Worm (Caenorhabditis elegans) whole organism, late embryonic: ENCODE measurements around the gene wrn-1.

ENCODE experiments used
- C38D4.7 ChIP-seq: fragments of 200-800 bp; sonication (Bioruptor generic); optimal IDR thresholded peaks from 2 replicates; lab custom pipeline; 2018; ENCODE audit warnings: mild to moderate bottlenecking, missing genetic modification characterization, moderate library complexity, missing compliant biosample characterization
- F13H6.1 ChIP-seq: sonication (generic microtip); optimal IDR thresholded peaks from 2 replicates; lab custom pipeline; 2016; ENCODE audit warnings: missing genetic modification characterization, missing compliant biosample characterization
- K02D7.2 ChIP-seq: sonication (generic microtip); optimal IDR thresholded peaks from 2 replicates; lab custom pipeline; 2017; ENCODE audit warnings: mild to moderate bottlenecking, missing genetic modification characterization, missing compliant biosample characterization
- ahr-1 ChIP-seq: sonication (generic microtip); optimal IDR thresholded peaks from 2 replicates; lab custom pipeline; 2016; ENCODE audit warnings: missing genetic modification characterization, missing compliant biosample characterization
- ama-1 ChIP-seq: fragments of 150-350 bp; optimal IDR thresholded peaks from 2 replicates; lab custom pipeline; 2014
- ceh-19 ChIP-seq: fragments of 200-800 bp; sonication (Bioruptor generic); optimal IDR thresholded peaks from 2 replicates; lab custom pipeline; 2018; ENCODE audit warnings: mild to moderate bottlenecking, missing genetic modification characterization, missing compliant biosample characterization
- ceh-2 ChIP-seq: sonication (generic microtip); optimal IDR thresholded peaks from 2 replicates; lab custom pipeline; 2016; ENCODE audit warnings: missing genotype, missing genetic modification characterization, missing compliant biosample characterization
- ceh-30 ChIP-seq: fragments of 150-350 bp; optimal IDR thresholded peaks from 2 replicates; lab custom pipeline; 2014; ENCODE audit warnings: missing biosample characterization, missing genetic modification characterization
- ceh-31 ChIP-seq: sonication (generic microtip); optimal IDR thresholded peaks from 2 replicates; lab custom pipeline; 2016; ENCODE audit warnings: missing genetic modification characterization, missing compliant biosample characterization
- ceh-45 ChIP-seq: fragments of 200-800 bp; sonication (Bioruptor generic); IDR thresholded peaks from 2 replicates; pipeline ENCODE4 v1.3.6; 2022; ENCODE audit warnings: missing genetic modification reagents, missing genetic modification characterization, missing compliant biosample characterization
- ceh-6 ChIP-seq: fragments of 200-800 bp; sonication (Bioruptor generic); optimal IDR thresholded peaks from 2 replicates; lab custom pipeline; 2018; ENCODE audit warnings: mild to moderate bottlenecking, missing genetic modification characterization, missing compliant biosample characterization
- che-1 ChIP-seq: sonication (generic microtip); optimal IDR thresholded peaks from 2 replicates; lab custom pipeline; 2016; ENCODE audit warnings: mild to moderate bottlenecking, missing genetic modification characterization, missing compliant biosample characterization
- dmd-4 ChIP-seq: sonication (generic microtip); optimal IDR thresholded peaks from 2 replicates; lab custom pipeline; 2016; ENCODE audit warnings: borderline replicate concordance, missing genetic modification characterization, missing compliant biosample characterization
- dve-1 ChIP-seq: sonication (generic microtip); optimal IDR thresholded peaks from 2 replicates; lab custom pipeline; 2017; ENCODE audit warnings: antibody characterized with exemption, mild to moderate bottlenecking, missing genetic modification characterization, missing compliant biosample characterization
- elt-2 ChIP-seq: sonication (generic microtip); optimal IDR thresholded peaks from 2 replicates; lab custom pipeline; 2016; ENCODE audit warnings: missing genetic modification reagents, missing genetic modification characterization, missing compliant biosample characterization
- elt-4 ChIP-seq: sonication (generic microtip); optimal IDR thresholded peaks from 2 replicates; lab custom pipeline; 2016; ENCODE audit warnings: missing genetic modification characterization, missing compliant biosample characterization
- ets-4 ChIP-seq: sonication (generic microtip); optimal IDR thresholded peaks from 2 replicates; lab custom pipeline; 2016; ENCODE audit warnings: missing genetic modification characterization, missing compliant biosample characterization
- eyg-1 ChIP-seq: sonication (generic microtip); optimal IDR thresholded peaks from 2 replicates; lab custom pipeline; 2016; ENCODE audit warnings: missing genotype, missing genetic modification characterization, missing compliant biosample characterization
- fkh-10 ChIP-seq: fragments of 150-350 bp; optimal IDR thresholded peaks from 2 replicates; lab custom pipeline; 2014; ENCODE audit warnings: missing biosample characterization, missing genetic modification reagents, missing genetic modification characterization
- gmeb-2 ChIP-seq: sonication (generic microtip); optimal IDR thresholded peaks from 2 replicates; lab custom pipeline; 2016; ENCODE audit warnings: missing genetic modification characterization, inconsistent platforms, missing compliant biosample characterization
- hlh-13 ChIP-seq: fragments of 200-800 bp; sonication (Bioruptor generic); optimal IDR thresholded peaks from 2 replicates; lab custom pipeline; 2018; ENCODE audit warnings: mild to moderate bottlenecking, missing genetic modification characterization, missing compliant biosample characterization
- hlh-15 ChIP-seq: sonication (generic microtip); optimal IDR thresholded peaks from 2 replicates; lab custom pipeline; 2016; ENCODE audit warnings: missing genetic modification characterization, missing compliant biosample characterization
- hlh-30 ChIP-seq: sonication (generic microtip); optimal IDR thresholded peaks from 2 replicates; lab custom pipeline; 2017; ENCODE audit warnings: antibody characterized with exemption, missing genetic modification characterization, missing compliant biosample characterization; ENCODE audit not compliant: insufficient read depth
- lin-11 ChIP-seq: fragments of 200-800 bp; sonication (Bioruptor generic); optimal IDR thresholded peaks from 2 replicates; lab custom pipeline; 2018; ENCODE audit warnings: mild to moderate bottlenecking, missing genetic modification characterization, missing compliant biosample characterization
- madf-2 ChIP-seq: sonication (generic microtip); optimal IDR thresholded peaks from 2 replicates; lab custom pipeline; 2017; ENCODE audit warnings: missing genetic modification characterization, missing compliant biosample characterization
- mec-3 ChIP-seq: sonication (generic microtip); optimal IDR thresholded peaks from 2 replicates; lab custom pipeline; 2016; ENCODE audit warnings: borderline replicate concordance, missing genetic modification characterization, missing compliant biosample characterization
- npax-4 ChIP-seq: sonication (generic microtip); optimal IDR thresholded peaks from 2 replicates; lab custom pipeline; 2016; ENCODE audit warnings: missing genetic modification characterization, missing compliant biosample characterization
- pag-3 ChIP-seq: sonication (generic microtip); optimal IDR thresholded peaks from 2 replicates; lab custom pipeline; 2016; ENCODE audit warnings: missing compliant biosample characterization, missing genetic modification characterization, borderline replicate concordance
- pat-9 ChIP-seq: fragments of 200-800 bp; sonication (Bioruptor generic); optimal IDR thresholded peaks from 2 replicates; lab custom pipeline; 2018; ENCODE audit warnings: mild to moderate bottlenecking, missing genetic modification characterization, moderate library complexity, missing compliant biosample characterization
- pha-4 ChIP-seq: fragments of 150-350 bp; optimal IDR thresholded peaks from 2 replicates; lab custom pipeline; 2018; ENCODE audit warnings: missing biosample characterization, missing genetic modification reagents, missing genetic modification characterization
- sdc-2 ChIP-seq: sonication (generic microtip); optimal IDR thresholded peaks from 2 replicates; lab custom pipeline; 2016; ENCODE audit warnings: missing genotype, missing genetic modification characterization, missing compliant biosample characterization
- ttx-3 ChIP-seq: sonication (generic microtip); optimal IDR thresholded peaks from 2 replicates; lab custom pipeline; 2016; ENCODE audit warnings: missing genetic modification reagents, missing genetic modification characterization, missing compliant biosample characterization
- unc-42 ChIP-seq: sonication (generic microtip); optimal IDR thresholded peaks from 2 replicates; lab custom pipeline; 2016; ENCODE audit warnings: missing genotype, missing genetic modification characterization, missing compliant biosample characterization
- unc-55 ChIP-seq: sonication (generic microtip); optimal IDR thresholded peaks from 2 replicates; lab custom pipeline; 2017; ENCODE audit warnings: missing biosample characterization, missing genetic modification reagents, missing genetic modification characterization
- unc-86 ChIP-seq: sonication (generic microtip); optimal IDR thresholded peaks from 2 replicates; lab custom pipeline; 2016; ENCODE audit warnings: missing genetic modification characterization, missing compliant biosample characterization
- zip-5 ChIP-seq: sonication (generic microtip); optimal IDR thresholded peaks from 2 replicates; lab custom pipeline; 2016; ENCODE audit warnings: missing genetic modification characterization, missing compliant biosample characterization
- ztf-16 ChIP-seq: sonication (generic microtip); optimal IDR thresholded peaks from 2 replicates; lab custom pipeline; 2017; ENCODE audit warnings: missing genetic modification characterization, missing compliant biosample characterization

wrn-1 gene

DNA sequence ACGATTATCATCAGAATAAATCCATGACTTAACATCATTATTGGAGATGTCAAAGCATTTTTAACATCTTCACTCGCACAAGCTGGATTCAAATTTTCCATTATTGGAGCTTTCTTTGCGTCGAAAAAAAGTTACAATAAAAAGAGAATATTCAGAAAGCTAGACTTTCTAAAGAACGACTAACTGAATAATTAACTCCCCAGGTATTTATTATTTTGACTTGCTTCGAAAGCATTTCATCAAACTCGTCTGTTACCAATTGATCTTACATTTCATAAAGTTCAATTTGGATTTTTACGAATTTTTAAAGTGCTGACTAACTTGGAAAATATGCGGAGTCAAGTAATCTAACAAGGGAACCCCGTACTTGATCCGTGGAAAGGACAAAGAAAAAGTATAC is 20.9 kb downstream of the wrn-1 start, which contains the start of gene sra-29:
sra-29 (minus strand) TSS at position 101 of the 400 bp plus-strand sequence.
- no peak for TF ChIP-seq unc-86 (tag; lab: Kevin White, UChicago)
- TF ChIP-seq pag-3 (tag; lab: Kevin White, UChicago) = no peak
- no peak for TF ChIP-seq unc-42
- TF ChIP-seq gmeb-2 (tag; lab: Kevin White, UChicago) = no peak
- TF ChIP-seq F13H6.1 = no peak
- no peak for TF ChIP-seq fkh-10 (GFP tag; lab: Kevin White, UChicago)
- no peak for TF ChIP-seq hlh-13 (GFP tag; lab: Kevin White, UChicago)
- TF ChIP-seq lin-11 (tag; lab: Kevin White, UChicago) = no peak
- TF ChIP-seq sdc-2 (tag; lab: Kevin White, UChicago) = no peak

DNA sequence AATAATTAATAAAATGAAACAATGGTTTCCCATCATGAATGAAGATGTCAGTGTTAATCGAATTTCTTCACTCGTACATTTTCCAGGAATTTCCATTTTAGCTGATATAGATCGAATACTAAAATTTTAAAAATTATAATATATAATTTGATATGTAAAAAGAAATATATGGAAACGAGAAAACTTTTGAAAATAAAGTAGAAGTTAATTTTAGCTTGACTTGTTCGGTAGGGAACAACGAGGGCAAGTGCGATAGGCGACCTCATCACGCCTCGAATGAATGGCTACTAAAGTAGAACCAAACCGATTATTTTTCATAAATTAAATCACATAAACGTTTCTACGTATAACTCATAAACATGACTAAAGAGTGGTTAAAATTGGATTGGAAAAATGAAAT is 23.6 kb downstream of the wrn-1 start, which contains the start of gene sra-31:
sra-31 (minus strand) TSS at position 101 of the 400 bp plus-strand sequence.
- TF ChIP-seq lin-11 (tag; lab: Kevin White, UChicago) (no peak), ama-1 (lab: Kevin White, UChicago) (no peak), ahr-1 (tag; lab: Kevin White, UChicago) (no peak), ets-4 (tag; lab: Kevin White, UChicago) (no peak), ceh-6 (GFP tag; lab: Kevin White, UChicago) (no peak), C38D4.7 (GFP tag; lab: Kevin White, UChicago) (no peak), dve-1 (tag; lab: Kevin White, UChicago) (no peak), ztf-16 (tag; lab: Kevin White, UChicago) (no peak), npax-4 (tag; lab: Kevin White, UChicago) (no peak), mec-3 (tag; lab: Kevin White, UChicago) (no peak), elt-4 (tag; lab: Kevin White, UChicago) (no peak)

DNA sequence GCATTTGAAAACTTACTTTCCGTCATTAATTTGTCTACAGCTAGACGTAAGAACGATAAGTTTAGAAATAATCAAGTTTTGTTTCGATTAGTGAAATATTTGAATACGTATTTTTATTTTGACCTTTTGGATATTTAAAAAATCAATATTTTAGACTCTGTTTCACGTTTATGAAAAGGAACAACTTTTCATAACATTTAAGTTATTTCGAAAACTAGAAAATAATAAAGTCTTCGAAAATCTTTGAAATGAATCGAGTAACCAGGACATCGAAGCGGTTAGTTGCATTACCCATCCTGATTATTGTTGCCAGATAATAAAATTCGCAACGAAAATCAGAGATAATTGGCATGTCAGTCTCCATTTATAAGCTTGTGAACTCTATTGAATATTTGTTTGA is 26.5 kb downstream of the wrn-1 start, which contains the start of gene C56C10.6:
C56C10.6 (minus strand) TSS at position 101 of the 400 bp plus-strand sequence.
- no peak for TF ChIP-seq npax-4 (tag; lab: Kevin White, UChicago)
- no peak for TF ChIP-seq ceh-30 (tag; lab: Kevin White, UChicago)

DNA sequence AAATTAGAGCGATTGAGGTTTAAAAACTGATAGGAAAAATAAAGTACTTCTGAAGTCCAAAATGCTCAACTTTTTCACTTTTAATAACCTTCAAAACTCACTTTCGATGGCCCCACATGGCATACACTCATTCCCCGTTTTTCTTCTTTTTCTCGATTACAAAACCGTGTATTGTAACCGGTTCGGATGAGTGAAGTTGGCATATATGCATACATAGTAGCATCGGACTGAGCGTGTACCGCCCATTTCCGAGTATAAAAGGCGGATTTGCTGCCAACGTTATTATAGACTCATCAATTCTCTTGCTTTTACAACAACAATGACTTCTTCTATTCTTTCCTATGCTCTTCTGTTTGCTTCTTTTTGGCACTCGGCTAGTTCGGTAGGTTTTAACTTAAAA is 28.0 kb downstream of the wrn-1 start, which contains the start of gene C56C10.4:
C56C10.4 (plus strand) TSS at position 301 of the 400 bp plus-strand sequence.
- no peak for TF ChIP-seq ceh-31 (tag; lab: Kevin White, UChicago)
- TF ChIP-seq sdc-2 (tag; lab: Kevin White, UChicago) = no peak
- no peak for TF ChIP-seq ttx-3 (tag; lab: Kevin White, UChicago)
- no peak for TF ChIP-seq ceh-45 (GFP tag; lab: Robert Waterston, UW)
- no peak for TF ChIP-seq elt-2 (tag; lab: Kevin White, UChicago)
- TF ChIP-seq ztf-16 (tag; lab: Kevin White, UChicago) = no peak
- TF ChIP-seq, all 69 proteins: peak for 0

DNA sequence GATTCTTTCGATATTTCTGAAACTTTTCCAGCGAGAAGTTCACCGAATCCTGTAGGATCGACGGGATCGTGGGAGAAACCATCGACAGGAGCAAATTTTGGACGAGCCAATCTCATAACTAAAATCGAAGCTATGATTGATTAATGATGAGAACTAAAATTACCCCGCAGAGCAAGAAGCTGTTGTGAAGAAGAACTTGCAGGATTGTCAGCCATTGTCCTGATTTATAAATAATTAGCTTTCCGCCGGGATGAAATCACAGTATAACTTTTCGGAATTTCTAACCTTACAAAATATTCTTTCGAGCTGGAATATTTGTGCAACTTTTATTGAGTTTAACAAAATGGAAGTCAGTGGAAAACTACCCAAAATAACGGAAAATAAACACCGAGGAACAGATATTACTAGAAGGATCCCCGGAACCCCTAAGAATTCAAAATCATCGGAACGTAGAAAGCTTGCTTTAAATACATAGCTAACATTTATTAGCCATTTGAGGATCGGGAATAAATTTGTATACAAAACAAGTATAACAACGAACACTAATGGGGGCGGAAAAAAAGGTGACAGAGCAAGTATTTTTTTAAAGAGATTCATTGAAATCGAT is 32.6 kb downstream of the wrn-1 start, which contains the start of gene C56C10.7:
C56C10.7 (minus strand) TSS at position 312 of the 607 bp plus-strand sequence.
- TF ChIP-seq ama-1 (lab: Kevin White, UChicago) (peak; percentile 43), pha-4 (tag; lab: Kevin White, UChicago) (no peak), gmeb-2 (tag; lab: Kevin White, UChicago) (no peak)
- TF ChIP-seq, all 69 proteins: peak for 1

DNA sequence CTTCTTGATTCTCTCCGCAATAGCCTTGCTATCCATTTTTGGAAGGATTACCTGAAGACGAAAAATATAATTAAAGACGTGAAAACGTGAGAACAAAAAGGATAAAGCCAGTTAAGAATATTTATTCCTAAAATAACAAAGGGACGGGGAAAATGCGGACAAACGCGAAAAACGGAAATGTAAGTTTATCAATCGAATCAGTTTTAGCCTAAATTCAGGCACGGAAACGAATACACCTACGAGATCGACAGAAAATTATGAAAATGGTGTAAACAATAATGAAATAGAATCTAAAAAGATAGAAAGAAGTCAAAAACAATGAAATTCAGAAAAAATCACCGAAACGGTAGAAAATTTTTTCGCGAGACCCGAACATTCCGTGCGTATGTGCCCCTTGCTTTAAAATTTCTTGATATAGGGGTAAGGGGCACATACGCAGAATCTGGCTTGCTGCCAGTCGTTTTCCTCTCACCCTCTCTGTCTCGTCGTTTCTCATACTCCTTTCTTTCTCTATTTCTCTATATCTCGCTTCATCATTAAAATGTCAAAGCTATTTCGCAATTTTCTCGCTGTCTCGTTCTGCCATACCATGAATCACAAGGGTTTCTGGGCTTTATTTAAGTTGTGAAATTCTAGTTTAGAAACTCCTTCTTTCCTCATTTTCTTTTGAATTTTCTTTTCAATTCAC is 34.0 kb downstream of the wrn-1 start, which contains the start of gene icd-1:
icd-1 (minus strand) TSS at position 51 of the 688 bp plus-strand sequence.
- TF ChIP-seq unc-55 (GFP tag; lab: Kevin White, UChicago) = peak; percentile 97
- TF ChIP-seq eyg-1 = no peak
- no peak for TF ChIP-seq gmeb-2 (tag; lab: Kevin White, UChicago)
- no peak for TF ChIP-seq madf-2 (tag; lab: Kevin White, UChicago)
- TF ChIP-seq unc-42 = peak; percentile 74
- TF ChIP-seq ceh-45 (GFP tag; lab: Robert Waterston, UW) = no peak
- no peak for TF ChIP-seq pat-9
- TF ChIP-seq mec-3 (tag; lab: Kevin White, UChicago) = no peak
- TF ChIP-seq K02D7.2 (tag; lab: Kevin White, UChicago) = no peak
- TF ChIP-seq hlh-30 (tag; lab: Kevin White, UChicago) = peak; percentile 80
- no peak for TF ChIP-seq hlh-13 (GFP tag; lab: Kevin White, UChicago)
- no peak for TF ChIP-seq ceh-2 (tag; lab: Kevin White, UChicago)
- no peak for TF ChIP-seq pha-4 (tag; lab: Kevin White, UChicago)
- no peak for TF ChIP-seq C38D4.7 (GFP tag; lab: Kevin White, UChicago)
- TF ChIP-seq che-1 (tag; lab: Kevin White, UChicago) = no peak
- TF ChIP-seq zip-5 = no peak
- no peak for TF ChIP-seq npax-4 (tag; lab: Kevin White, UChicago)
- no peak for TF ChIP-seq ceh-19 (GFP tag; lab: Kevin White, UChicago)
- TF ChIP-seq elt-2 (tag; lab: Kevin White, UChicago) = peak; percentile 66
- peak; percentile 88 for TF ChIP-seq ceh-31 (tag; lab: Kevin White, UChicago)
- TF ChIP-seq hlh-15 (tag; lab: Kevin White, UChicago) = no peak
- no peak for TF ChIP-seq ama-1 (lab: Kevin White, UChicago)
- no peak for TF ChIP-seq dmd-4
